Fruit fly (Drosophila melanogaster) whole organism, embryonic: Measurements from ENCODE around the gene CG7675.

Experiments used
- Adf1 ChIP-seq: fragments of 200-800 bp; sonication (Bioruptor generic); IDR thresholded peaks from 2 replicates; pipeline ENCODE4 v1.3.6; 2022; ENCODE audit warnings: missing biosample characterization, missing genetic modification characterization
- Asciz ChIP-seq: fragments of 200-800 bp; sonication (Bioruptor generic); optimal IDR thresholded peaks from 2 replicates; lab custom pipeline; 2017; ENCODE audit warnings: missing biosample characterization, mild to moderate bottlenecking, missing genetic modification characterization, missing genetic modification reagents
- BEAF-32 ChIP-seq: fragments of 200-800 bp; sonication (Bioruptor generic); optimal IDR thresholded peaks from 3 replicates; lab custom pipeline; 2017; ENCODE audit warnings: missing biosample characterization, missing genetic modification characterization, mild to moderate bottlenecking, moderate library complexity, missing genetic modification reagents
- CG10274 ChIP-seq: fragments of 200-800 bp; sonication (Bioruptor generic); optimal IDR thresholded peaks from 3 replicates; lab custom pipeline; 2017; ENCODE audit warnings: missing biosample characterization, mild to moderate bottlenecking, missing genetic modification characterization
- CG11093 ChIP-seq: fragments of 200-800 bp; sonication (Bioruptor generic); IDR thresholded peaks from 3 replicates; pipeline ENCODE4 v1.3.6; 2022; ENCODE audit warnings: missing biosample characterization, missing genetic modification characterization
- CG11247 ChIP-seq: fragments of 200-800 bp; sonication (Bioruptor generic); IDR thresholded peaks from 2 replicates; pipeline ENCODE4 v1.3.6; 2022; ENCODE audit warnings: missing biosample characterization, missing genetic modification characterization
- CG11456 ChIP-seq: fragments of 200-800 bp; sonication (Bioruptor generic); IDR thresholded peaks from 3 replicates; pipeline ENCODE4 v1.3.6; 2022; ENCODE audit warnings: missing biosample characterization, missing genetic modification characterization
- CG14965 ChIP-seq: fragments of 200-800 bp; sonication (Bioruptor generic); optimal IDR thresholded peaks from 2 replicates; lab custom pipeline; 2016; ENCODE audit warnings: missing biosample characterization, missing genetic modification characterization, borderline replicate concordance
- CG16779 ChIP-seq: fragments of 200-800 bp; sonication (Bioruptor generic); IDR thresholded peaks from 2 replicates; pipeline ENCODE4 v1.3.6; 2022; ENCODE audit warnings: missing biosample characterization, missing genetic modification characterization
- CG17328 ChIP-seq: fragments of 200-800 bp; sonication (Bioruptor generic); IDR thresholded peaks from 2 replicates; pipeline ENCODE4 v1.3.6; 2022; ENCODE audit warnings: missing biosample characterization, missing genetic modification characterization
- CG17361 ChIP-seq: fragments of 200-800 bp; sonication (Bioruptor generic); IDR thresholded peaks from 3 replicates; pipeline ENCODE4 v1.3.6; 2022; ENCODE audit warnings: missing biosample characterization, missing genetic modification characterization
- CG1832 ChIP-seq: fragments of 200-800 bp; sonication (Bioruptor generic); optimal IDR thresholded peaks from 2 replicates; lab custom pipeline; 2017; ENCODE audit warnings: missing biosample characterization, mild to moderate bottlenecking, missing genetic modification characterization, inconsistent platforms
- CG2875 ChIP-seq: fragments of 200-800 bp; sonication (Bioruptor generic); optimal IDR thresholded peaks from 2 replicates; lab custom pipeline; 2017; ENCODE audit warnings: missing biosample characterization, mild to moderate bottlenecking, missing genetic modification characterization, missing genetic modification reagents
- CG30020 ChIP-seq: fragments of 200-800 bp; optimal IDR thresholded peaks from 2 replicates; lab custom pipeline; 2019; ENCODE audit warnings: missing biosample characterization, mild to moderate bottlenecking, missing genetic modification characterization, moderate library complexity
- CG34422 ChIP-seq: fragments of 200-800 bp; sonication (Bioruptor generic); IDR thresholded peaks from 3 replicates; pipeline ENCODE4 v1.3.6; 2022; ENCODE audit warnings: missing biosample characterization, missing genetic modification characterization
- CG42726 ChIP-seq: fragments of 200-800 bp; sonication (Bioruptor generic); IDR thresholded peaks from 2 replicates; pipeline ENCODE4 v1.3.6; 2022; ENCODE audit warnings: missing biosample characterization, missing genetic modification characterization; ENCODE audit not compliant: partially characterized antibody
- CG4328 ChIP-seq: fragments of 200-800 bp; sonication (Bioruptor generic); optimal IDR thresholded peaks from 3 replicates; lab custom pipeline; 2017; ENCODE audit warnings: missing biosample characterization, missing genetic modification reagents, missing genetic modification characterization
- CG4820 ChIP-seq: fragments of 200-800 bp; sonication (Bioruptor generic); optimal IDR thresholded peaks from 3 replicates; lab custom pipeline; 2016; ENCODE audit warnings: missing biosample characterization, missing genetic modification characterization
- CG5953 ChIP-seq: fragments of 200-800 bp; sonication (Bioruptor generic); IDR thresholded peaks from 2 replicates; pipeline ENCODE4 v1.3.6; 2022; ENCODE audit warnings: missing biosample characterization, missing genetic modification characterization
- CG6654 ChIP-seq: fragments of 200-800 bp; sonication (Bioruptor generic); optimal IDR thresholded peaks from 2 replicates; lab custom pipeline; 2017; ENCODE audit warnings: missing biosample characterization, mild to moderate bottlenecking, missing genetic modification characterization
- CG9817 ChIP-seq: fragments of 200-800 bp; sonication (Bioruptor generic); optimal IDR thresholded peaks from 2 replicates; lab custom pipeline; 2018; ENCODE audit warnings: missing biosample characterization, mild to moderate bottlenecking, missing genetic modification characterization, moderate library complexity
- CHES-1-like ChIP-seq: fragments of 200-800 bp; sonication (Bioruptor generic); optimal IDR thresholded peaks from 2 replicates; lab custom pipeline; 2016; ENCODE audit warnings: missing biosample characterization, missing genetic modification characterization
- D19B ChIP-seq: fragments of 200-800 bp; sonication (Bioruptor generic); optimal IDR thresholded peaks from 2 replicates; lab custom pipeline; 2017; ENCODE audit warnings: missing biosample characterization, mild to moderate bottlenecking, missing genetic modification characterization
- Doc3 ChIP-seq: fragments of 200-800 bp; sonication (Bioruptor generic); IDR thresholded peaks from 3 replicates; pipeline ENCODE4 v1.3.6; 2022; ENCODE audit warnings: missing biosample characterization, missing genetic modification characterization; ENCODE audit not compliant: partially characterized antibody
- Dref ChIP-seq: fragments of 200-800 bp; sonication (Bioruptor generic); IDR thresholded peaks from 2 replicates; pipeline ENCODE4 v1.3.6; 2022; ENCODE audit warnings: missing biosample characterization, missing genetic modification characterization
- Ets97D ChIP-seq: fragments of 200-800 bp; sonication (Bioruptor generic); optimal IDR thresholded peaks from 3 replicates; lab custom pipeline; 2016; ENCODE audit warnings: missing biosample characterization, missing genetic modification characterization
- HLH3B ChIP-seq: fragments of 200-800 bp; sonication (Bioruptor generic); IDR thresholded peaks from 2 replicates; pipeline ENCODE4 v1.3.6; 2022; ENCODE audit warnings: missing biosample characterization, missing genetic modification characterization
- HLHmδ ChIP-seq: fragments of 200-800 bp; sonication (Bioruptor generic); optimal IDR thresholded peaks from 2 replicates; lab custom pipeline; 2018; ENCODE audit warnings: missing biosample characterization, mild to moderate bottlenecking, missing genetic modification characterization, moderate library complexity
- MBD-R2 ChIP-seq: fragments of 200-800 bp; sonication (Bioruptor generic); IDR thresholded peaks from 2 replicates; pipeline ENCODE4 v1.3.6; 2022; ENCODE audit warnings: missing biosample characterization, missing genetic modification characterization
- MTF-1 ChIP-seq: fragments of 200-800 bp; sonication (Bioruptor generic); optimal IDR thresholded peaks from 2 replicates; lab custom pipeline; 2018; ENCODE audit warnings: missing biosample characterization, mild to moderate bottlenecking, missing genetic modification characterization, borderline replicate concordance
- Myb ChIP-seq: fragments of 200-800 bp; sonication (Bioruptor generic); optimal IDR thresholded peaks from 2 replicates; lab custom pipeline; 2016; ENCODE audit warnings: missing biosample characterization, missing genetic modification characterization
- NFAT ChIP-seq: fragments of 200-800 bp; sonication (Bioruptor generic); IDR thresholded peaks from 2 replicates; pipeline ENCODE4 v1.3.6; 2022; ENCODE audit warnings: missing biosample characterization, missing genetic modification characterization
- NK7.1 ChIP-seq: fragments of 200-800 bp; sonication (Bioruptor generic); optimal IDR thresholded peaks from 3 replicates; lab custom pipeline; 2016; ENCODE audit warnings: missing biosample characterization, missing genetic modification characterization
- Nf-YA ChIP-seq: fragments of 200-800 bp; sonication (Bioruptor generic); IDR thresholded peaks from 2 replicates; pipeline ENCODE4 v1.3.6; 2022; ENCODE audit warnings: missing biosample characterization, missing genetic modification characterization
- Ravus ChIP-seq: fragments of 200-800 bp; sonication (Bioruptor generic); IDR thresholded peaks from 2 replicates; pipeline ENCODE4 v1.3.6; 2022; ENCODE audit warnings: missing biosample characterization, missing genetic modification characterization
- ab ChIP-seq: fragments of 200-800 bp; sonication (Bioruptor generic); optimal IDR thresholded peaks from 2 replicates; lab custom pipeline; 2016; ENCODE audit warnings: missing biosample characterization, missing genetic modification characterization
- abd-A ChIP-seq: fragments of 200-800 bp; sonication (Bioruptor generic); optimal IDR thresholded peaks from 3 replicates; lab custom pipeline; 2019; ENCODE audit warnings: missing biosample characterization, mild to moderate bottlenecking, missing genetic modification characterization, moderate library complexity
- br ChIP-seq: fragments of >200 bp; optimal IDR thresholded peaks from 2 replicates; lab custom pipeline; 2017
- crol ChIP-seq: fragments of 200-800 bp; sonication (Bioruptor generic); IDR thresholded peaks from 2 replicates; pipeline ENCODE4 v1.3.6; 2022; ENCODE audit warnings: missing biosample characterization, missing genetic modification characterization
- fru ChIP-seq: fragments of >200 bp; optimal IDR thresholded peaks from 2 replicates; lab custom pipeline; 2017
- jumu ChIP-seq: fragments of 200-800 bp; sonication (Bioruptor generic); optimal IDR thresholded peaks from 3 replicates; lab custom pipeline; 2016; ENCODE audit warnings: missing biosample characterization, missing genetic modification characterization
- luna ChIP-seq: fragments of 200-800 bp; sonication (Bioruptor generic); optimal IDR thresholded peaks from 2 replicates; lab custom pipeline; 2016; ENCODE audit warnings: missing biosample characterization, missing genetic modification characterization
- org-1 ChIP-seq: fragments of 200-800 bp; sonication (Bioruptor generic); optimal IDR thresholded peaks from 2 replicates; lab custom pipeline; 2017; ENCODE audit warnings: missing biosample characterization, missing genetic modification characterization
- prd ChIP-seq, 3 experiments: fragments of >200 bp in 2 of 3; fragments of 200-800 bp in 1 of 3; sonication (Bioruptor generic) in 1 of 3; optimal IDR thresholded peaks in 2 of 3; IDR thresholded peaks in 1 of 3; 2 replicates in 2 of 3; 3 replicates in 1 of 3; pipeline versions ENCODE4 v1.3.6 to Lab custom; 2017 to 2022; ENCODE audit warnings: missing biosample characterization in 1 of 3, missing genetic modification characterization in 1 of 3
- sc ChIP-seq, 3 experiments: fragments of >200 bp in 2 of 3; fragments of 200-800 bp in 1 of 3; sonication (Bioruptor generic) in 1 of 3; optimal IDR thresholded peaks; 2 replicates in 2 of 3; 3 replicates in 1 of 3; lab custom pipeline; 2017; ENCODE audit warnings: mild to moderate bottlenecking in 1 of 3, missing biosample characterization in 1 of 3, missing genetic modification characterization in 1 of 3, missing genetic modification reagents in 1 of 3
- sna ChIP-seq: fragments of 200-800 bp; sonication (Bioruptor generic); IDR thresholded peaks from 2 replicates; pipeline ENCODE4 v1.3.6; 2022; ENCODE audit warnings: missing biosample characterization, missing genetic modification characterization; ENCODE audit not compliant: partially characterized antibody
- ttk ChIP-seq: fragments of 200-800 bp; sonication (Bioruptor generic); IDR thresholded peaks from 2 replicates; pipeline ENCODE4 v2.1.2; 2022; ENCODE audit warnings: missing biosample characterization, missing genetic modification characterization
- zen2 ChIP-seq: fragments of 200-800 bp; sonication (Bioruptor generic); IDR thresholded peaks from 3 replicates; pipeline ENCODE4 v1.3.6; 2022; ENCODE audit warnings: missing biosample characterization, missing genetic modification characterization; ENCODE audit not compliant: partially characterized antibody
- zfh2 ChIP-seq: fragments of 200-800 bp; sonication (Bioruptor generic); optimal IDR thresholded peaks from 2 replicates; lab custom pipeline; 2016; ENCODE audit warnings: missing biosample characterization, missing genetic modification characterization

CG7675 gene

DNA sequence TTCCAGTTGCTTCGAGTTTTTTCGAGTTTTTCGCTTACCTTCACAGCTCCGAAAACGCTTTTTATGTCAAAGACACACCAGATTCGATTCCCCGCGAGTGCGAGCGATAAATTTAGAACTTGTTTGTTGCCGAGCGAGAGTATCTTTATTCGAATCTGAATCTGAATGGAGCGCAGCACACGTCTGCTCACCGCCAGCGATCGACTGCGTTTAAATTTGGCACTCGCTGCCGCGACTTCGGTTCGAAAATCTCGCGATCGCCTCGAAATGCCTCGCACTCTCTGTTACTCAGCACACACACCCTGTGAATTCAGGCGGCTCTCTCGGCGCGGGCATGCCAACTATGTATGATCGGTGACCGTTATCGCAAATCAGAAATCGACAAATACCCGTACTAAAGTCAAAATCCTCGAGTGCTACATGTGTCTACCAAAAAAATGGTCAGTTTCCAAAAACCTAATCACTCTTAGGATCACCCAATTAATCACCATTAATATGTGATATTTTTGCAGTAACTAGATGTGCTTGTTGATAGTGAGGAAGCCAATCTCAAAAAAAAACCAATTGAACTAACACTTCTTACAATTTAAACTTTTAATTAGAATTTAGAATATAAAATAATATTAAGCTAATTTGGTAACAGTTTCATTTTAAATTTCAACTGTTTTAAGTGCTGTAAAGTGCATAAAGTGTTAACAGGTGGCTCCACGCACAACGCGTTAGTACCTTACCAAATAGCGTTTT lies 18.1 kb upstream of the CG7675 start, which contains the start of gene Vha100-2 (continued):
- TF ChIP-seq CG11093 (no peak), CG34422 (GFP tag; lab: Robert Waterston, UW) (peak; percentile 42; the same call in 2 of the 3 replicates), CG42726 (GFP tag; lab: Robert Waterston, UW) (peak; percentile 26; the same call in 1 of the 2 replicates), br (no peak), NFAT (GFP tag; lab: Robert Waterston, UW) (peak; percentile 70), CG30020 (tag; lab: Kevin White, UChicago) (no peak), CG4820 (GFP tag; lab: Kevin White, UChicago) (peak; percentile 19), sc (optimal IDR thresholded peaks at IDR 0.05; lab: Kevin White, UChicago) (no peak), sc (GFP tag; optimal IDR thresholded peaks at IDR 0.05; lab: Kevin White, UChicago) (peak; percentile 4), Myb (peak; percentile 97), HLHmδ (GFP tag; lab: Kevin White, UChicago) (no peak), ab (GFP tag; lab: Kevin White, UChicago) (no peak), MTF-1 (GFP tag; lab: Kevin White, UChicago) (peak; percentile 27), ttk (GFP tag; lab: Robert Waterston, UW) (no peak), CG5953 (GFP tag; lab: Robert Waterston, UW) (peak; percentile 61; the same call in 1 of the 2 replicates), Ravus (GFP tag; lab: Robert Waterston, UW) (no peak), luna (GFP tag; lab: Kevin White, UChicago) (no peak), CG1832 (no peak), CG4328 (GFP tag; lab: Kevin White, UChicago) (peak; percentile 50), zfh2 (GFP tag; lab: Kevin White, UChicago) (no peak), zen2 (no peak), CG17361 (peak; percentile 51; the same call in 2 of the 3 replicates), abd-A (tag; lab: Kevin White, UChicago) (peak; percentile 39), Asciz (GFP tag; lab: Kevin White, UChicago) (no peak), MBD-R2 (GFP tag; lab: Robert Waterston, UW) (no peak), CG10274 (GFP tag; lab: Kevin White, UChicago) (no peak), NK7.1 (GFP tag; lab: Kevin White, UChicago) (peak; percentile 15), crol (GFP tag; lab: Robert Waterston, UW) (0 out of 2 replicates have a peak, but pooled peaks have one; percentile 1), CG14965 (no peak), CG9817 (no peak), fru (lab: Kevin White, UChicago) (no peak), CG11247 (peak; percentile 46), CG11456 (GFP tag; lab: Robert Waterston, UW) (peak; percentile 69; the same call in 2 of the 3 replicates), Adf1 (GFP tag; lab: Robert Waterston, UW) (peak; percentile 68; the same call in 1 of the 2 replicates), prd (optimal IDR thresholded peaks at IDR 0.05; lab: Kevin White, UChicago) (no peak), prd (GFP tag; IDR thresholded peaks at IDR 0.05; lab: Robert Waterston, UW) (peak; percentile 59), CG6654 (no peak), CG16779 (GFP tag; lab: Robert Waterston, UW) (peak; percentile 53; the same call in 1 of the 2 replicates), sna (GFP tag; lab: Robert Waterston, UW) (no peak), CG17328 (GFP tag; lab: Robert Waterston, UW) (no peak), jumu (no peak), BEAF-32 (GFP tag; lab: Kevin White, UChicago) (peak; percentile 45), CG2875 (GFP tag; lab: Kevin White, UChicago) (no peak), org-1 (GFP tag; lab: Kevin White, UChicago) (no peak), Dref (GFP tag; lab: Robert Waterston, UW) (peak; percentile 45), HLH3B (GFP tag; lab: Robert Waterston, UW) (peak; percentile 59), CHES-1-like (peak; percentile 28), Doc3 (GFP tag; lab: Robert Waterston, UW) (no peak), Ets97D (GFP tag; lab: Kevin White, UChicago) (peak; percentile 62), D19B (peak; percentile 97), Nf-YA (no peak)
